Worm (Caenorhabditis elegans) whole organism, L4/young adult: ENCODE data around the gene srlf-15.

Experiments used
- dao-5 ChIP-seq: sonication (generic microtip); optimal IDR thresholded peaks from 2 replicates; lab custom pipeline; 2016; ENCODE audit warnings: missing genotype, missing genetic modification characterization, moderate library complexity, missing compliant biosample characterization
- him-1 ChIP-seq: sonication (generic microtip); optimal IDR thresholded peaks from 2 replicates; lab custom pipeline; 2016; ENCODE audit warnings: missing genotype, missing genetic modification reagents, missing genetic modification characterization, missing compliant biosample characterization

ce11 chrII:11088137-11088536 lies 52.3 kb downstream of the srlf-15 start:
- TF ChIP-seq him-1 (no peak), dao-5 (no peak)
